In genomic region chrV:20105210-20105793, ce11 we compare ENCODE assay signal across 4 worm cellular contexts.
A peak's percentile ranks its signal among the peaks of the same experiment; 100 is the strongest.
TF ChIP-seq lines count a peak whose summit lies in the region.

No protein-coding gene starts in this region.

TF ChIP-seq in whole organism, L3 larva, 47 proteins besides CTCF, POLR2A, EP300 and RAD21:
- TF ChIP-seq unc-62 (GFP tag; optimal IDR thresholded peaks at IDR 0.05; lab: Kevin White, UChicago) (no peak), ceh-28 (tag; optimal IDR thresholded peaks at IDR 0.05; lab: Kevin White, UChicago) (peak; percentile 97)

TF ChIP-seq in whole organism, L4 larva, 104 proteins besides CTCF, POLR2A, EP300 and RAD21:
- TF ChIP-seq nhr-10 (tag; optimal IDR thresholded peaks at IDR 0.05; lab: Kevin White, UChicago) (no peak), ceh-28 (tag; optimal IDR thresholded peaks at IDR 0.05; lab: Kevin White, UChicago) (peak; percentile 100), F44E2.7 (GFP tag; IDR thresholded peaks at IDR 0.05; lab: Robert Waterston, UW) (peak; percentile 90; the same call in 1 of the 2 replicates)

TF ChIP-seq in whole organism, late embryonic, 69 proteins besides CTCF, POLR2A, EP300 and RAD21:
- TF ChIP-seq K09A11.1 (tag; optimal IDR thresholded peaks at IDR 0.05; lab: Kevin White, UChicago; ENCODE audit: insufficient read depth) (no peak), ceh-48 (tag; optimal IDR thresholded peaks at IDR 0.05; lab: Kevin White, UChicago) (peak; percentile 43)

TF ChIP-seq in whole organism, midembryonic, 9 proteins besides CTCF, POLR2A, EP300 and RAD21:
- TF ChIP-seq ztf-29 (GFP tag; IDR thresholded peaks at IDR 0.05; lab: Robert Waterston, UW) (no peak), ztf-23 (GFP tag; IDR thresholded peaks at IDR 0.05; lab: Robert Waterston, UW) (no peak), T22C8.4 (GFP tag; IDR thresholded peaks at IDR 0.05; lab: Robert Waterston, UW) (peak; percentile 63; the same call in 1 of the 2 replicates)
